Fruit fly (Drosophila melanogaster): ENCODE data around the gene hzg.

Gene hzg

DNA sequence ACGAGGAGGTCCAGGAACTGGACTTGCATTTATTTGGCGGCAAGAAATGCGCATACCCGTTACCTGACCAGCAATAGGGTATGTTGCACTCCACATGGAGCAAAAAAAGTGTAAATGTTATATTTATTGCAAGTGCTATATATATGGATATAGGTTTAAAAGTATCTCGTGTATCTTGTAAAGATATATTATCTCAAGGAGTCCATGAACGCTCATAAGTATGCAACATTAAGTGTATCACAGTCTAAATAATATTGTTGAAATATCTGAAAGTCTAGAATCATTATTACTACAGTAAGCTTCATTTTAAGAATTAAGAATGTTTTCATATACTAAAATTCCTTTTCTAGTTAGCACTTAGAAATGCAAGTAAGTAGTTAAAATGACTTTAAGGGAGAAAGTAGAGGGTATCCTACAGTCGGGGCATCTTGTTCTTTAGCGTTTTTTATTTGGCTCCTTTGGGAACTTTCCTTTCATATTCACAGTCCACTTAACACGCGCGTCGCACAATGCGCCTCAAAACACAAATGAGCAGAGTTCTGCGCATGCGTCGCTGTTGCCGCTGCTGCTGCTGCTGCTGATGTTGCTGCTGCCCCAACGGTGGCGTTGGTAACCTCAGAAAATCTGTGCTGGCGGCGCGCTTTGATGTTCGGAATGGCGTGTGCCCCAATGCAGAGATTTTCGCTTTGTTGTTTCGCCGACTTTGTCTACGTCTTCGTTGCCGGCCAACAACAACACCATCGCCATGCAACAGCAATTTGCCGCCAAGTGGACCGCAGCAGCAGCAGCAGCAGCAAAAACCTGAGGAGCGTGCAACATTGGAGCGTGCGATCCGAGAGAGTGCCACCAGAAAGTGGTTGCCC is 14.8 kb upstream of the hzg start (continued):
- no peak for TF ChIP-seq Gug (GFP tag; IDR thresholded peaks at IDR 0.05)
- no peak for TF ChIP-seq NK7.1 (GFP tag; optimal IDR thresholded peaks at IDR 0.05)
- TF ChIP-seq CG11456 (GFP tag; IDR thresholded peaks at IDR 0.05): 0 out of 3 replicates have a peak, but pooled peaks have one; percentile 59
- no peak for TF ChIP-seq toy (GFP tag; IDR thresholded peaks at IDR 0.05)
- TF ChIP-seq CG5245 (GFP tag; optimal IDR thresholded peaks at IDR 0.05): no peak
- TF ChIP-seq CG1233 (GFP tag; optimal IDR thresholded peaks at IDR 0.05): no peak
- no peak for TF ChIP-seq fd96Cb (tag; optimal IDR thresholded peaks at IDR 0.05)
- no peak for TF ChIP-seq MESR4 (GFP tag; optimal IDR thresholded peaks at IDR 0.05)
- TF ChIP-seq D19B (GFP tag; optimal IDR thresholded peaks at IDR 0.05): no peak
- peak; percentile 60 for TF ChIP-seq CG4360 (GFP tag; IDR thresholded peaks at IDR 0.05)
- TF ChIP-seq CG17385 (GFP tag; optimal IDR thresholded peaks at IDR 0.05): no peak
- no peak for TF ChIP-seq Hand (GFP tag; optimal IDR thresholded peaks at IDR 0.05)
- no peak for TF ChIP-seq Nf-YA (GFP tag; IDR thresholded peaks at IDR 0.05)
- peak in 1 of 3 experiments; percentile 8 for TF ChIP-seq lola (GFP tag; optimal IDR thresholded peaks at IDR 0.05)
- TF ChIP-seq Oaz (GFP tag; IDR thresholded peaks at IDR 0.05): peak; percentile 28; the same call in 1 of the 2 replicates
- TF ChIP-seq otp (GFP tag; IDR thresholded peaks at IDR 0.05): no peak
- TF ChIP-seq CG14014 (GFP tag; IDR thresholded peaks at IDR 0.05): no peak
- TF ChIP-seq CG7987 (GFP tag; optimal IDR thresholded peaks at IDR 0.05): no peak
- no peak for TF ChIP-seq Rx (GFP tag; IDR thresholded peaks at IDR 0.05)
- TF ChIP-seq gt (GFP tag; IDR thresholded peaks at IDR 0.05): no peak
- no peak for TF ChIP-seq Myb (GFP tag; optimal IDR thresholded peaks at IDR 0.05)
- TF ChIP-seq Camta (GFP tag; optimal IDR thresholded peaks at IDR 0.05): no peak
- TF ChIP-seq pan (optimal IDR thresholded peaks at IDR 0.05): peak in 1 of 2 experiments; percentile 65
- TF ChIP-seq pan (GFP tag; optimal IDR thresholded peaks at IDR 0.05 in 1 of 2, IDR thresholded peaks at IDR 0.05 in 1 of 2): peak in 1 of 2 experiments; percentile 66
- TF ChIP-seq ERR (GFP tag; optimal IDR thresholded peaks at IDR 0.05): no peak
- TF ChIP-seq CG17186 (GFP tag; optimal IDR thresholded peaks at IDR 0.05): no peak
- no peak for TF ChIP-seq sob (GFP tag; IDR thresholded peaks at IDR 0.05)
- TF ChIP-seq CG4820 (GFP tag; optimal IDR thresholded peaks at IDR 0.05): no peak
- TF ChIP-seq zen2 (GFP tag; IDR thresholded peaks at IDR 0.05; ENCODE audit: partially characterized antibody): no peak
- TF ChIP-seq CG34224 (GFP tag; IDR thresholded peaks at IDR 0.05; ENCODE audit: partially characterized antibody): no peak
- peak; percentile 86 for TF ChIP-seq Ets65A (GFP tag)

DNA sequence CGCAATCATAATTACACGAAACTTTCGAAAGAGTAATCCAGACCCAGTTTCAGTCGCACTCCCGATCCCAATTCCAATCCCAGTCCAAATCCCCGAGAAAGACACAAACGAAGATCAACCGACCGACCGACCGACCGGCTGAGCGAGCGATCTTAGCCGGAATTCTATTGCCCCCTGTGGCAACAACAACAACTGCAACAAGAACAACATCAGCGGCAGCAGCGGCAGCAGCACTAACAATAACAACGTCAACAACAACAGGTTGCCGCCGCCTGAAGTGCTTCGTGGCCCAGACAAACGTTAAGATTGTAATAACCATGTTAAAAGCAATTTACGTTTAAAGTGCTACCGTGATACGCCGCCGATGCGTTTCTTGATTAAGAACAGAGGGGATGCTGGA is 14.2 kb upstream of the hzg start:
- TF ChIP-seq Blimp-1 (GFP tag; optimal IDR thresholded peaks at IDR 0.05) (no peak), CG7786 (GFP tag; optimal IDR thresholded peaks at IDR 0.05) (no peak), da (GFP tag; optimal IDR thresholded peaks at IDR 0.05) (no peak), CG17912 (GFP tag; optimal IDR thresholded peaks at IDR 0.05) (no peak), CG9876 (GFP tag; optimal IDR thresholded peaks at IDR 0.05) (no peak), Sox102F (GFP tag; optimal IDR thresholded peaks at IDR 0.05) (no peak), Mrtf (GFP tag; IDR thresholded peaks at IDR 0.05) (no peak), az2 (GFP tag; optimal IDR thresholded peaks at IDR 0.05) (no peak), org-1 (GFP tag; optimal IDR thresholded peaks at IDR 0.05) (no peak), CG13123 (GFP tag; optimal IDR thresholded peaks at IDR 0.05) (no peak), Ravus (GFP tag; IDR thresholded peaks at IDR 0.05) (no peak), gt (GFP tag; IDR thresholded peaks at IDR 0.05) (no peak), Lpt (GFP tag; optimal IDR thresholded peaks at IDR 0.05) (no peak), ato (GFP tag; IDR thresholded peaks at IDR 0.05; ENCODE audit: partially characterized antibody) (no peak), Hmx (GFP tag; optimal IDR thresholded peaks at IDR 0.05) (no peak), NfI (GFP tag; optimal IDR thresholded peaks at IDR 0.05) (no peak), ash1 (GFP tag; optimal IDR thresholded peaks at IDR 0.05) (no peak), CG31441 (GFP tag; IDR thresholded peaks at IDR 0.05) (no peak), Drgx (GFP tag; IDR thresholded peaks at IDR 0.05) (no peak), chn (GFP tag; optimal IDR thresholded peaks at IDR 0.05) (no peak), Sox100B (GFP tag; optimal IDR thresholded peaks at IDR 0.05) (no peak), Hr78 (GFP tag; optimal IDR thresholded peaks at IDR 0.05) (no peak)
